Fruit fly (Drosophila melanogaster) whole organism, pupa: Measurements from ENCODE around the gene CG10226.

Experiments
- CG10348 ChIP-seq: fragments of 200-800 bp; sonication (Bioruptor generic); IDR thresholded peaks from 2 replicates; pipeline ENCODE4 v1.3.6; 2022; ENCODE audit warnings: missing biosample characterization, missing genetic modification characterization
- CG12605 ChIP-seq: fragments of 200-800 bp; sonication (Bioruptor generic); IDR thresholded peaks from 2 replicates; pipeline ENCODE4 v1.3.6; 2022; ENCODE audit warnings: missing biosample characterization, missing genetic modification characterization
- CG13204 ChIP-seq: fragments of 200-800 bp; sonication (Bioruptor generic); optimal IDR thresholded peaks from 2 replicates; lab custom pipeline; 2018; ENCODE audit warnings: missing biosample characterization, mild to moderate bottlenecking, missing genetic modification characterization, moderate library complexity
- CG14655 ChIP-seq: fragments of 200-800 bp; sonication (Bioruptor generic); optimal IDR thresholded peaks from 3 replicates; lab custom pipeline; 2017; ENCODE audit warnings: mild to moderate bottlenecking, missing biosample characterization, missing genetic modification reagents, missing genetic modification characterization
- CG15710 ChIP-seq: fragments of 200-800 bp; sonication (Bioruptor generic); optimal IDR thresholded peaks from 2 replicates; lab custom pipeline; 2018; ENCODE audit warnings: missing biosample characterization, mild to moderate bottlenecking, missing genetic modification characterization, moderate library complexity
- CG32121 ChIP-seq: fragments of 200-800 bp; sonication (Bioruptor generic); IDR thresholded peaks from 2 replicates; pipeline ENCODE4 v1.3.6; 2022; ENCODE audit warnings: missing biosample characterization, missing genetic modification characterization
- CG4496 ChIP-seq: fragments of 200-800 bp; sonication (Bioruptor generic); IDR thresholded peaks from 3 replicates; pipeline ENCODE4 v1.3.6; 2022; ENCODE audit warnings: missing biosample characterization, missing genetic modification characterization
- D1 ChIP-seq: fragments of 200-800 bp; sonication (Bioruptor generic); optimal IDR thresholded peaks from 2 replicates; lab custom pipeline; 2018; ENCODE audit warnings: missing biosample characterization, mild to moderate bottlenecking, missing genetic modification characterization, moderate library complexity
- EcR ChIP-seq: fragments of 200-800 bp; sonication (Bioruptor generic); optimal IDR thresholded peaks from 3 replicates; lab custom pipeline; 2019; ENCODE audit warnings: missing biosample characterization, missing genetic modification characterization, mild to moderate bottlenecking, moderate library complexity, missing genetic modification reagents
- Snoo ChIP-seq: fragments of 200-800 bp; sonication (Bioruptor generic); optimal IDR thresholded peaks from 3 replicates; lab custom pipeline; 2017; ENCODE audit warnings: missing biosample characterization, mild to moderate bottlenecking, missing genetic modification characterization, inconsistent platforms
- fd96Ca ChIP-seq: fragments of 200-800 bp; sonication (Bioruptor generic); IDR thresholded peaks from 3 replicates; pipeline ENCODE4 v1.3.6; 2022; ENCODE audit warnings: missing biosample characterization, missing genetic modification characterization

DNA sequence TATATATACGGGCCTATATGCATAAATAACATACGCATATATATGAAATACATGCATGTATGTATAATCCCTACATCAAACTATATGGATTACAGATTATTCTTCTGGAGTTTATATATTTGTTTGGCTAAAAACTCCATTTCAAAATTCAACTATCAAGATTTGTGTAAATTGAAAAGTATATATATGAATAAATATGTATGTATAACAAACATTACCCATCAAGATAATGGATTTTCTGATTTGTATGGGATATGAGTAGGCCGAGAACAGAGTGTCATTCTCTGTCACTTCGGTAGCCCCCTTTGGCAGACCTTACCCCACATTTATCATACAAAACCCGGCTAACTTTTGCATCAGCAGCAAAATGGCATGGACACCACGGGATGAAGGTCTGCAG lies 39.7 kb downstream of the CG10226 start, which contains the start of gene CG8219:
- TF ChIP-seq D1 (no peak), CG12605 (GFP tag; lab: Robert Waterston, UW) (no peak), CG15710 (tag; lab: Kevin White, UChicago) (no peak), CG13204 (GFP tag; lab: Kevin White, UChicago) (no peak), CG4496 (GFP tag; lab: Robert Waterston, UW) (no peak), CG10348 (GFP tag; lab: Robert Waterston, UW) (no peak), EcR (no peak), fd96Ca (GFP tag; lab: Robert Waterston, UW) (no peak), CG32121 (no peak), Snoo (no peak), CG14655 (GFP tag; lab: Kevin White, UChicago) (no peak)
